Fruit fly (Drosophila melanogaster) S2 (cell line): ENCODE results near the gene CG14111.

Experiments
- CG8478 ChIP-seq: fragments of >200 bp; optimal IDR thresholded peaks from 2 replicates; lab custom pipeline; 2018
- CTCF ChIP-seq, 2 experiments: fragments of >200 bp; optimal IDR thresholded peaks; 2 replicates each; lab custom pipeline; 2018

DNA sequence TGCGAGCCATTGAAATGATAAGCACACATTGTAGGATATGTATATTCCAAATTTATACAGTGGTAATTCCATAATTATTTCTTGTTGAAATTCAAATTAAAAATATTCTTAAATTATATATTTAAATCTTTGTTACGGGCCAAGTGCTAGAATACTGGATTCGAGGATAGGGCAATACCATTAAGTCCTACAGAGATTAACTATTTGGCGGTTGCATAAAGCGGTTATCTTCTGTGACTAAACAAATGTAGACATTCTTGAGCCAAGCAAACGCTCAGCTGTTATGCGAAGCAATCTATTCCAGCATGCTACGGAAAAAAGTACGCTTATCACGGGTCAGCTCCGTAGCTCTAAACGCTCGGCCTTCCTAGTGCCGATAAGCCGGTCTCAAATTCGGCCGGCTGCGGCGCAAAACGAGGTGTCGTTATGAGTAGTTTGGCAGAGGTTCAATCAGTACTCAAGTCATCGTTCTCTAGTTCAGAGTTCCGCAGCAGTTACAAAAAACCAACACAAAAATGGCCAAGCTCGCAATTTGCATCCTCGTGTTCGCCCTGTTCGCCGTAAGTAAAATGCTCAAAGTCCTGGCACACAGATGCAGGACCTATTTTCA is 21.6 kb upstream of the CG14111 start, which contains the start of gene Nplp2:
- no peak for TF ChIP-seq CTCF (optimal IDR thresholded peaks at IDR 0.05; lab: Kevin White, UChicago)
- no peak for TF ChIP-seq CG8478 (lab: Kevin White, UChicago)
